Fruit fly (Drosophila melanogaster) whole organism, pupa: ENCODE data around the gene CG34034.

Source experiments
- CG10348 ChIP-seq: fragments of 200-800 bp; sonication (Bioruptor generic); IDR thresholded peaks from 2 replicates; pipeline ENCODE4 v1.3.6; 2022; ENCODE audit warnings: missing biosample characterization, missing genetic modification characterization
- CG12605 ChIP-seq: fragments of 200-800 bp; sonication (Bioruptor generic); IDR thresholded peaks from 2 replicates; pipeline ENCODE4 v1.3.6; 2022; ENCODE audit warnings: missing biosample characterization, missing genetic modification characterization
- CG13204 ChIP-seq: fragments of 200-800 bp; sonication (Bioruptor generic); optimal IDR thresholded peaks from 2 replicates; lab custom pipeline; 2018; ENCODE audit warnings: missing biosample characterization, mild to moderate bottlenecking, missing genetic modification characterization, moderate library complexity
- CG14655 ChIP-seq: fragments of 200-800 bp; sonication (Bioruptor generic); optimal IDR thresholded peaks from 3 replicates; lab custom pipeline; 2017; ENCODE audit warnings: mild to moderate bottlenecking, missing biosample characterization, missing genetic modification reagents, missing genetic modification characterization
- CG15710 ChIP-seq: fragments of 200-800 bp; sonication (Bioruptor generic); optimal IDR thresholded peaks from 2 replicates; lab custom pipeline; 2018; ENCODE audit warnings: missing biosample characterization, mild to moderate bottlenecking, missing genetic modification characterization, moderate library complexity
- CG17806 ChIP-seq: fragments of 200-800 bp; sonication (Bioruptor generic); optimal IDR thresholded peaks from 2 replicates; lab custom pipeline; 2018; ENCODE audit warnings: missing biosample characterization, mild to moderate bottlenecking, missing genetic modification characterization, moderate library complexity
- CG32121 ChIP-seq: fragments of 200-800 bp; sonication (Bioruptor generic); IDR thresholded peaks from 2 replicates; pipeline ENCODE4 v1.3.6; 2022; ENCODE audit warnings: missing biosample characterization, missing genetic modification characterization
- CG34367 ChIP-seq: fragments of 200-800 bp; sonication (Bioruptor generic); optimal IDR thresholded peaks from 2 replicates; lab custom pipeline; 2018; ENCODE audit warnings: missing biosample characterization, mild to moderate bottlenecking, missing genetic modification characterization
- CG4496 ChIP-seq: fragments of 200-800 bp; sonication (Bioruptor generic); IDR thresholded peaks from 3 replicates; pipeline ENCODE4 v1.3.6; 2022; ENCODE audit warnings: missing biosample characterization, missing genetic modification characterization
- CG8159 ChIP-seq: fragments of 200-800 bp; sonication (Bioruptor generic); optimal IDR thresholded peaks from 3 replicates; lab custom pipeline; 2018; ENCODE audit warnings: missing biosample characterization, mild to moderate bottlenecking, missing genetic modification characterization, moderate library complexity
- CG8301 ChIP-seq: fragments of 200-800 bp; sonication (Bioruptor generic); optimal IDR thresholded peaks from 2 replicates; lab custom pipeline; 2018; ENCODE audit warnings: missing biosample characterization, mild to moderate bottlenecking, missing genetic modification characterization
- CG9948 ChIP-seq: fragments of 200-800 bp; sonication (Bioruptor generic); optimal IDR thresholded peaks from 2 replicates; lab custom pipeline; 2018; ENCODE audit warnings: missing biosample characterization, mild to moderate bottlenecking, missing genetic modification characterization, moderate library complexity
- D1 ChIP-seq: fragments of 200-800 bp; sonication (Bioruptor generic); optimal IDR thresholded peaks from 2 replicates; lab custom pipeline; 2018; ENCODE audit warnings: missing biosample characterization, mild to moderate bottlenecking, missing genetic modification characterization, moderate library complexity
- EcR ChIP-seq: fragments of 200-800 bp; sonication (Bioruptor generic); optimal IDR thresholded peaks from 3 replicates; lab custom pipeline; 2019; ENCODE audit warnings: missing biosample characterization, missing genetic modification characterization, mild to moderate bottlenecking, moderate library complexity, missing genetic modification reagents
- Ets98B ChIP-seq: fragments of 200-800 bp; sonication (Bioruptor generic); IDR thresholded peaks from 2 replicates; pipeline ENCODE4 v1.3.6; 2022; ENCODE audit warnings: missing biosample characterization, missing genetic modification characterization
- Pif1A ChIP-seq: fragments of 200-800 bp; sonication (Bioruptor generic); optimal IDR thresholded peaks from 3 replicates; lab custom pipeline; 2016; ENCODE audit warnings: missing biosample characterization, missing genetic modification characterization
- Pif1B ChIP-seq: fragments of 200-800 bp; sonication (Bioruptor generic); optimal IDR thresholded peaks from 3 replicates; lab custom pipeline; 2016; ENCODE audit warnings: missing biosample characterization, missing genetic modification characterization
- Snoo ChIP-seq: fragments of 200-800 bp; sonication (Bioruptor generic); optimal IDR thresholded peaks from 3 replicates; lab custom pipeline; 2017; ENCODE audit warnings: missing biosample characterization, mild to moderate bottlenecking, missing genetic modification characterization, inconsistent platforms
- fd96Ca ChIP-seq: fragments of 200-800 bp; sonication (Bioruptor generic); IDR thresholded peaks from 3 replicates; pipeline ENCODE4 v1.3.6; 2022; ENCODE audit warnings: missing biosample characterization, missing genetic modification characterization
- gl ChIP-seq: fragments of 200-800 bp; sonication (Bioruptor generic); optimal IDR thresholded peaks from 2 replicates; lab custom pipeline; 2018; ENCODE audit warnings: missing biosample characterization, mild to moderate bottlenecking, missing genetic modification characterization
- rn ChIP-seq: fragments of 200-800 bp; sonication (Bioruptor generic); IDR thresholded peaks from 2 replicates; pipeline ENCODE4 v1.3.6; 2022; ENCODE audit warnings: missing biosample characterization, missing genetic modification characterization

CG34034 gene

DNA sequence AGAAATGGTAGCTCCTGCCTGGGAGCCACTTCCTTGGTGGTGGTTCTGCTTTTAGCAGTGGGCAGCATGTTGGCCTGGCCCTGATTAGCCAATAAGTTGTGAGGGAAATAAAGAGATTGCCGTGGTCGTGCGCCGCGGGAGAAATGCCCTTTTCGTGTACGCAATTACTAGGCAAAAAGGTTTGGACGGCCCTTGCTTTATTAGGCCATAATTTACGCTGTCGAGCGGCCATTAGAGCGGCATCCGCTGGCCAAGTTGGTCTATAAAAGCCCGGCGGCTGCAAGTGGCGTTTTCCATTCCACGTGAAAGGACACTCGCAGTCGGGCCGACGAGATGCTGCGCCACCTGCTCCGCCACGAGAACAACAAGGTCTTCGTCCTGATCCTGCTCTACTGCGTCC, 30.3 kb upstream of the CG34034 start, which contains the start of gene Burs:
Gene Burs, plus strand, starts transcription at position 301 of the 400 bp plus-strand sequence.
- TF ChIP-seq CG4496 (GFP tag; lab: Robert Waterston, UW) (no peak), CG8301 (tag; lab: Kevin White, UChicago) (no peak), CG15710 (tag; lab: Kevin White, UChicago) (no peak), Ets98B (no peak), CG14655 (GFP tag; lab: Kevin White, UChicago) (no peak), Snoo (no peak), CG8159 (no peak), Pif1A (GFP tag; lab: Kevin White, UChicago) (no peak), CG10348 (GFP tag; lab: Robert Waterston, UW) (no peak), rn (GFP tag; lab: Robert Waterston, UW) (no peak), CG32121 (no peak), CG34367 (tag; lab: Kevin White, UChicago) (no peak)

DNA sequence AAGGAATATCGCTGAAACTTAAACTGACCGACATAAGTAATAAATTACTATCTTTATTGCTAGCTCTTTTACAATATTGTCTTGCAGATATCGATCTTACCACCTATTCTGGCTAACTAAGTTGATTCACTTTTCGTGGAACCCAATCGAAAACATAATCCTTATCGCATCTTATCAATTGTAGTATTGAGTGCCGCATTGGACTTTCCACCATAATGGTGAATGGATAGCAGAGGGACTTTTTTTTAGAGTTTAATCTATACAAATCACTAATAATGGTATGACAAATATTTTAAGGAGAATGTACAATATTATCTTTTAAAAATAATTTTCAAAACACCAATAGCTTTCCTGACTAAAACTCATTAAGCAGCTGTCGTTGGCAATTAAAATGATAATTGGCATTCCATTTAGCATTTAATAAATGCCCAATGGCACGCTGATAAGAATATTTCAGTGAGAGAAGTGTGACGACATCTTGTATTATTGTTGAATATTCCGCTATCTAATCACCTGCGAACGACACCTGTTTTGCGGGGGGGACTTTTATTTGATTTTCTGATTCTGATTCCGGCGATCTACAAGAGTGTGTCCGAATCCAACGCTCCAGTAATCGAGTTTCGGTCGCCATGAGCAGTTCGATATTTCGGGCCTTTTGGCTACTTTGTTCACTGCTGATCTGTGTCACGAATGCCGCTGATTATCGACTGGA, 19.4 kb upstream of the CG34034 start, which contains the start of gene CG42335:
Gene CG42335, plus strand, starts transcription at position 620 of the 712 bp plus-strand sequence.
- no peak for TF ChIP-seq Pif1A (GFP tag; lab: Kevin White, UChicago)
- TF ChIP-seq CG9948: no peak
- no peak for TF ChIP-seq EcR
- no peak for TF ChIP-seq D1
- TF ChIP-seq CG15710 (tag; lab: Kevin White, UChicago): no peak
- no peak for TF ChIP-seq CG14655 (GFP tag; lab: Kevin White, UChicago)
- TF ChIP-seq CG4496 (GFP tag; lab: Robert Waterston, UW): no peak
- no peak for TF ChIP-seq fd96Ca
- TF ChIP-seq gl (tag; lab: Kevin White, UChicago): no peak

- no peak for TF ChIP-seq CG17806
- TF ChIP-seq CG9948: no peak
- no peak for TF ChIP-seq CG32121
- TF ChIP-seq fd96Ca: no peak
- no peak for TF ChIP-seq CG10348 (GFP tag; lab: Robert Waterston, UW)
- TF ChIP-seq CG13204 (GFP tag; lab: Kevin White, UChicago): no peak
- no peak for TF ChIP-seq CG8301 (tag; lab: Kevin White, UChicago)
- TF ChIP-seq CG34367 (tag; lab: Kevin White, UChicago): no peak
- no peak for TF ChIP-seq CG12605 (GFP tag; lab: Robert Waterston, UW)
- no peak for TF ChIP-seq CG8159
Observed at dm6 chr3R:21757550-21757949, 18.6 kb upstream of the CG34034 start.

dm6 chr3R:21753974-21754373, 15.1 kb upstream of the CG34034 start, which contains the start of gene CG31198:
Gene CG31198, plus strand, starts transcription at chr3R:21754324.
- TF ChIP-seq fd96Ca (no peak), Pif1B (GFP tag; lab: Kevin White, UChicago) (no peak), CG9948 (no peak), CG34367 (tag; lab: Kevin White, UChicago) (no peak), Pif1A (GFP tag; lab: Kevin White, UChicago) (no peak), D1 (no peak), CG12605 (GFP tag; lab: Robert Waterston, UW) (no peak), gl (tag; lab: Kevin White, UChicago) (no peak), CG14655 (GFP tag; lab: Kevin White, UChicago) (no peak), CG4496 (GFP tag; lab: Robert Waterston, UW) (no peak), CG8159 (no peak)

DNA sequence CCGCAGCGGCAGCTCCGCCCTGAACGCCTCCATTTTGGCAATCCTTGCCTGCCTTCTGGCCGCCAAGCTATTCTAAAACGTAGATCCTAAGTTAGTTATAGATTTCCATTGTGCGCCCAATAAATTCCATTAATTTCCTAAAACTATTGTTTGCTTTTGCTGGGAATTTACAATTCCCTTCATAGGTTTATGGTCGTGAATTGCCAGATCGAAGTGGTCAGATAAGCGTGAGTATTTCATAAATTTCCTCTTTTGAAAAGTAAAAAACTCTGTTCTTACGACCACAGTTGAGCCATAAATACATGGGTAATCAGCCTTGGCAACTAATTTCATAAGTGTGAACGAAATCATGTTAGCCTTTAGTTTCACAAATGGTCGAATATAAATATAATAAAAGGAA, 14.2 kb upstream of the CG34034 start:
- TF ChIP-seq rn (GFP tag; lab: Robert Waterston, UW) (no peak), Pif1B (GFP tag; lab: Kevin White, UChicago) (no peak), CG15710 (tag; lab: Kevin White, UChicago) (no peak), CG12605 (GFP tag; lab: Robert Waterston, UW) (no peak), CG34367 (tag; lab: Kevin White, UChicago) (no peak), CG8159 (no peak), CG9948 (no peak)
- TF ChIP-seq, all 21 proteins: peak for 0

dm6 chr3R:21748954-21749920, 10.3 kb upstream of the CG34034 start, which contains the start of gene CG31233:
Gene CG31233, plus strand, starts transcription at chr3R:21749853.
- no peak for TF ChIP-seq EcR

DNA sequence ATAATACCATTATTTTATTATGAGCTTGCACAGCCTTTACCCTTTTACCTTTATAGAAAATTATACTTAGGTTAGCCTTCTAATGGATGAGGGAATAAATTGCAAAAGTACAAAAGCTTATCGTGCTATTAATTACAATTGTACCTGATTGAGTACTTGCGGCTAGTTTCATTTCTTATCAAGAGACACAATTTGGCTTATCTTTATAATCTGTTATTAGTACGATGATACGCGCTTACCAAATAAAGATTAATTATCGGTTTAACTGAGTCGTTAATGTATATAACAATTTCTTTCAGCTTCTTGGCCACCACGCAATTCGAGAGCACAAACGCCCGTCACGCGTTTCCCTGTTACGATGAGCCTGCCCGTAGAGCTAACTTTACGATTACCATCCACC, 7.0 kb upstream of the CG34034 start:
- TF ChIP-seq fd96Ca (no peak), CG17806 (no peak), Ets98B (no peak), CG14655 (GFP tag; lab: Kevin White, UChicago) (no peak), CG32121 (no peak)
